Worm (Caenorhabditis elegans): ENCODE data around the gene srz-5.
A peak's percentile ranks its signal among the peaks of the same experiment; 100 is the strongest.

The srz-5 gene

ce11 chrII:3515384-3516053 is 988 bp upstream of the srz-5 start, which contains the start of the genes Y49F6B.14 and clec-125:
Y49F6B.14 (minus strand) TSS chrII:3515484.
clec-125 (plus strand) TSS chrII:3516003.
- TF ChIP-seq fkh-6 (tag; optimal IDR thresholded peaks at IDR 0.05) = no peak
- TF ChIP-seq ceh-24 (tag; optimal IDR thresholded peaks at IDR 0.05) = no peak
- TF ChIP-seq unc-3 (GFP tag; conservative IDR thresholded peaks at IDR 0.05) = no peak
- TF ChIP-seq unc-3 (tag; optimal IDR thresholded peaks at IDR 0.05) = no peak
- no peak for TF ChIP-seq pros-1 (tag; optimal IDR thresholded peaks at IDR 0.05)
- no peak for TF ChIP-seq elt-2 (tag; optimal IDR thresholded peaks at IDR 0.05)
- TF ChIP-seq T23F11.4 (GFP tag; optimal IDR thresholded peaks at IDR 0.05) = no peak
- TF ChIP-seq ceh-18 (tag; optimal IDR thresholded peaks at IDR 0.05) = no peak
- TF ChIP-seq ceh-9 (tag; optimal IDR thresholded peaks at IDR 0.05) = no peak
- TF ChIP-seq ceh-6 (GFP tag; optimal IDR thresholded peaks at IDR 0.05) = no peak
- TF ChIP-seq ceh-34 (tag; optimal IDR thresholded peaks at IDR 0.05) = no peak
- TF ChIP-seq ceh-19 (GFP tag; optimal IDR thresholded peaks at IDR 0.05) = no peak
- TF ChIP-seq ets-4 (tag; optimal IDR thresholded peaks at IDR 0.05) = no peak
- no peak for TF ChIP-seq C08G9.2 (tag; optimal IDR thresholded peaks at IDR 0.05)
- no peak for TF ChIP-seq ref-2 (tag; optimal IDR thresholded peaks at IDR 0.05)
- TF ChIP-seq dve-1 (tag; optimal IDR thresholded peaks at IDR 0.05) = no peak
- no peak for TF ChIP-seq npax-4 (tag; optimal IDR thresholded peaks at IDR 0.05)

ce11 chrII:3512240-3512639 is 2.3 kb downstream of the srz-5 start, which contains the start of gene Y49F6B.19:
Y49F6B.19 (minus strand) TSS chrII:3512340.
- no peak for TF ChIP-seq pros-1 (tag; optimal IDR thresholded peaks at IDR 0.05)
- TF ChIP-seq ceh-2 (tag; optimal IDR thresholded peaks at IDR 0.05) = no peak
- no peak for TF ChIP-seq K02D7.2 (tag; optimal IDR thresholded peaks at IDR 0.05)
- no peak for TF ChIP-seq ttx-3 (tag; optimal IDR thresholded peaks at IDR 0.05)
- TF ChIP-seq gmeb-2 (tag; optimal IDR thresholded peaks at IDR 0.05) = no peak
- no peak for TF ChIP-seq ahr-1 (tag; optimal IDR thresholded peaks at IDR 0.05)
- TF ChIP-seq hlh-15 (tag; optimal IDR thresholded peaks at IDR 0.05) = no peak
- TF ChIP-seq fkh-6 (tag; optimal IDR thresholded peaks at IDR 0.05) = no peak

- TF ChIP-seq sox-4 (tag; optimal IDR thresholded peaks at IDR 0.05) (no peak), C38D4.7 (GFP tag; optimal IDR thresholded peaks at IDR 0.05) (no peak), elt-4 (tag; optimal IDR thresholded peaks at IDR 0.05) (no peak)
Measured at ce11 chrII:3504717-3505116, 9.8 kb downstream of the srz-5 start, which contains the start of gene cyh-1. cyh-1 (plus strand) TSS chrII:3505017.

ce11 chrII:3502520-3503323 is 11.8 kb downstream of the srz-5 start, which contains the start of the genes col-71 and Y49F6B.2:
col-71 (minus strand) TSS chrII:3502570.
Y49F6B.2 (plus strand) TSS chrII:3502968.
- TF ChIP-seq ceh-31 (tag; optimal IDR thresholded peaks at IDR 0.05) (peak; percentile 96), ttx-3 (tag; optimal IDR thresholded peaks at IDR 0.05) (peak; percentile 49), ceh-14 (tag; optimal IDR thresholded peaks at IDR 0.05) (peak; percentile 89), pag-3 (tag; optimal IDR thresholded peaks at IDR 0.05; ENCODE audit: borderline replicate concordance) (no peak), ceh-2 (tag; optimal IDR thresholded peaks at IDR 0.05) (peak; percentile 86), ama-1 (optimal IDR thresholded peaks at IDR 0.05) (no peak), fax-1 (tag; optimal IDR thresholded peaks at IDR 0.05) (peak; percentile 70), F13H6.1 (tag; optimal IDR thresholded peaks at IDR 0.05) (peak; percentile 51), tbx-2 (tag; optimal IDR thresholded peaks at IDR 0.05) (peak; percentile 83), ztf-16 (tag; optimal IDR thresholded peaks at IDR 0.05) (peak; percentile 48), unc-42 (tag; optimal IDR thresholded peaks at IDR 0.05) (peak; percentile 100), fkh-6 (tag; optimal IDR thresholded peaks at IDR 0.05) (no peak), lin-11 (tag; optimal IDR thresholded peaks at IDR 0.05) (no peak), ceh-30 (tag; optimal IDR thresholded peaks at IDR 0.05) (peak; percentile 53), nfya-1 (tag; optimal IDR thresholded peaks at IDR 0.05) (peak; percentile 32), syd-9 (tag; optimal IDR thresholded peaks at IDR 0.05) (no peak), hlh-15 (tag; optimal IDR thresholded peaks at IDR 0.05) (peak; percentile 1), tbx-7 (tag; optimal IDR thresholded peaks at IDR 0.05) (peak; percentile 84), fkh-10 (GFP tag; optimal IDR thresholded peaks at IDR 0.05) (no peak), gmeb-2 (tag; optimal IDR thresholded peaks at IDR 0.05) (peak; percentile 30), sox-2 (GFP tag; IDR thresholded peaks at IDR 0.05) (no peak), madf-2 (tag; optimal IDR thresholded peaks at IDR 0.05) (no peak), rnt-1 (tag; optimal IDR thresholded peaks at IDR 0.05) (peak; percentile 73), elt-2 (tag; optimal IDR thresholded peaks at IDR 0.05) (peak; percentile 67), ets-4 (tag; optimal IDR thresholded peaks at IDR 0.05) (peak; percentile 88), zip-5 (tag; optimal IDR thresholded peaks at IDR 0.05) (peak; percentile 83), npax-4 (tag; optimal IDR thresholded peaks at IDR 0.05) (no peak)

Data from whole organism, late embryonic.